Fruit fly (Drosophila melanogaster) whole organism, prepupa: ENCODE measurements around the gene CG15514.

Source experiments
- Blimp-1 ChIP-seq: fragments of 200-800 bp; sonication (Bioruptor generic); optimal IDR thresholded peaks from 3 replicates; lab custom pipeline; 2017; ENCODE audit warnings: missing biosample characterization, missing genetic modification characterization, mild to moderate bottlenecking, moderate library complexity, missing genetic modification reagents
- CG10631 ChIP-seq: fragments of 200-800 bp; sonication (Bioruptor generic); optimal IDR thresholded peaks from 2 replicates; lab custom pipeline; 2016; ENCODE audit warnings: missing biosample characterization, missing genetic modification characterization
- CG10669 ChIP-seq: fragments of 200-800 bp; sonication (Bioruptor generic); optimal IDR thresholded peaks from 3 replicates; lab custom pipeline; 2018; ENCODE audit warnings: missing biosample characterization, mild to moderate bottlenecking, missing genetic modification characterization, moderate library complexity
- CG11762 ChIP-seq: fragments of 200-800 bp; sonication (Bioruptor generic); optimal IDR thresholded peaks from 3 replicates; lab custom pipeline; 2016; ENCODE audit warnings: missing biosample characterization, missing genetic modification characterization; ENCODE audit not compliant: insufficient read depth
- CG11902 ChIP-seq: fragments of 200-800 bp; sonication (Bioruptor generic); optimal IDR thresholded peaks from 3 replicates; lab custom pipeline; 2016; ENCODE audit warnings: missing biosample characterization, missing genetic modification characterization
- CG15336 ChIP-seq: fragments of 200-800 bp; sonication (Bioruptor generic); IDR thresholded peaks from 2 replicates; pipeline ENCODE4 v1.3.6; 2022; ENCODE audit warnings: missing biosample characterization, missing genetic modification characterization
- CG1621 ChIP-seq: fragments of 200-800 bp; sonication (Bioruptor generic); optimal IDR thresholded peaks from 3 replicates; lab custom pipeline; 2018; ENCODE audit warnings: missing biosample characterization, mild to moderate bottlenecking, missing genetic modification characterization
- CG16779 ChIP-seq: fragments of 200-800 bp; sonication (Bioruptor generic); optimal IDR thresholded peaks from 3 replicates; lab custom pipeline; 2017; ENCODE audit warnings: missing biosample characterization, mild to moderate bottlenecking, missing genetic modification characterization
- CG3032 ChIP-seq: fragments of 200-800 bp; optimal IDR thresholded peaks from 2 replicates; lab custom pipeline; 2019; ENCODE audit warnings: missing biosample characterization, mild to moderate bottlenecking, missing genetic modification characterization, moderate library complexity
- CG31627 ChIP-seq: fragments of 200-800 bp; sonication (Bioruptor generic); optimal IDR thresholded peaks from 3 replicates; lab custom pipeline; 2016; ENCODE audit warnings: missing biosample characterization, missing genetic modification characterization
- CG34406 ChIP-seq: fragments of 200-800 bp; sonication (Bioruptor generic); optimal IDR thresholded peaks from 3 replicates; lab custom pipeline; 2016; ENCODE audit warnings: missing biosample characterization, missing genetic modification characterization
- CG6163 ChIP-seq: fragments of 200-800 bp; sonication (Bioruptor generic); IDR thresholded peaks from 3 replicates; pipeline ENCODE4 v1.3.6; 2022; ENCODE audit warnings: missing biosample characterization, missing genetic modification characterization
- CG6792 ChIP-seq: fragments of 200-800 bp; sonication (Bioruptor generic); optimal IDR thresholded peaks from 3 replicates; lab custom pipeline; 2016; ENCODE audit warnings: missing biosample characterization, missing genetic modification characterization
- CG6808 ChIP-seq: fragments of 200-800 bp; sonication (Bioruptor generic); optimal IDR thresholded peaks from 3 replicates; lab custom pipeline; 2017; ENCODE audit warnings: missing biosample characterization, missing genetic modification characterization, mild to moderate bottlenecking, moderate library complexity, missing genetic modification reagents
- CG7368 ChIP-seq: fragments of 200-800 bp; sonication (Bioruptor generic); optimal IDR thresholded peaks from 3 replicates; lab custom pipeline; 2016; ENCODE audit warnings: missing biosample characterization, missing genetic modification characterization
- CG8319 ChIP-seq: fragments of 200-800 bp; sonication (Bioruptor generic); optimal IDR thresholded peaks from 3 replicates; lab custom pipeline; 2016; ENCODE audit warnings: missing biosample characterization, missing genetic modification characterization
- CG9139 ChIP-seq: fragments of 200-800 bp; sonication (Bioruptor generic); optimal IDR thresholded peaks from 3 replicates; lab custom pipeline; 2017; ENCODE audit warnings: missing biosample characterization, mild to moderate bottlenecking, missing genetic modification characterization
- Eip93F ChIP-seq: fragments of 200-800 bp; sonication (Bioruptor generic); optimal IDR thresholded peaks from 2 replicates; lab custom pipeline; 2016; ENCODE audit warnings: missing biosample characterization, mild to moderate bottlenecking, missing genetic modification characterization
- Ets96B ChIP-seq: fragments of 200-800 bp; optimal IDR thresholded peaks from 2 replicates; lab custom pipeline; 2019; ENCODE audit warnings: missing biosample characterization, mild to moderate bottlenecking, missing genetic modification characterization, moderate library complexity
- Gug ChIP-seq: fragments of 200-800 bp; sonication (Bioruptor generic); IDR thresholded peaks from 2 replicates; pipeline ENCODE4 v1.3.6; 2022; ENCODE audit warnings: missing biosample characterization, missing genetic modification characterization
- Hr38 ChIP-seq: sonication (Bioruptor generic); optimal IDR thresholded peaks from 2 replicates; lab custom pipeline; 2016; ENCODE audit warnings: missing biosample characterization, missing genetic modification characterization
- Hr4 ChIP-seq: fragments of 200-800 bp; sonication (Bioruptor generic); optimal IDR thresholded peaks from 3 replicates; lab custom pipeline; 2016; ENCODE audit warnings: missing biosample characterization, missing genetic modification characterization
- Lpt ChIP-seq: fragments of 200-800 bp; sonication (Bioruptor generic); optimal IDR thresholded peaks from 3 replicates; lab custom pipeline; 2016; ENCODE audit warnings: missing biosample characterization, missing genetic modification characterization
- Met ChIP-seq: fragments of 200-800 bp; sonication (Bioruptor generic); optimal IDR thresholded peaks from 3 replicates; lab custom pipeline; 2016; ENCODE audit warnings: missing biosample characterization, missing genetic modification characterization
- OdsH ChIP-seq: fragments of 200-800 bp; sonication (Bioruptor generic); optimal IDR thresholded peaks from 3 replicates; lab custom pipeline; 2016; ENCODE audit warnings: missing biosample characterization, missing genetic modification characterization
- Smox ChIP-seq: fragments of 200-800 bp; sonication (Bioruptor generic); optimal IDR thresholded peaks from 3 replicates; lab custom pipeline; 2016; ENCODE audit warnings: missing biosample characterization, missing genetic modification characterization
- Sox102F ChIP-seq: fragments of 200-800 bp; sonication (Bioruptor generic); optimal IDR thresholded peaks from 2 replicates; lab custom pipeline; 2016; ENCODE audit warnings: missing biosample characterization, mild to moderate bottlenecking, missing genetic modification characterization
- Sox14 ChIP-seq: fragments of 200-800 bp; sonication (Bioruptor generic); optimal IDR thresholded peaks from 3 replicates; lab custom pipeline; 2016; ENCODE audit warnings: missing biosample characterization, missing genetic modification characterization
- Sox15 ChIP-seq: fragments of 200-800 bp; sonication (Bioruptor generic); optimal IDR thresholded peaks from 3 replicates; lab custom pipeline; 2016; ENCODE audit warnings: missing biosample characterization, missing genetic modification characterization
- achi ChIP-seq: fragments of 200-800 bp; sonication (Bioruptor generic); optimal IDR thresholded peaks from 3 replicates; lab custom pipeline; 2016; ENCODE audit warnings: missing biosample characterization, missing genetic modification characterization
- acj6 ChIP-seq: fragments of 200-800 bp; sonication (Bioruptor generic); optimal IDR thresholded peaks from 3 replicates; lab custom pipeline; 2016; ENCODE audit warnings: missing biosample characterization, missing genetic modification characterization
- dac ChIP-seq: fragments of 200-800 bp; sonication (Bioruptor generic); optimal IDR thresholded peaks from 2 replicates; lab custom pipeline; 2017; ENCODE audit warnings: missing biosample characterization, mild to moderate bottlenecking, missing genetic modification characterization
- dsx ChIP-seq: fragments of 200-800 bp; optimal IDR thresholded peaks from 3 replicates; lab custom pipeline; 2019; ENCODE audit warnings: missing biosample characterization, mild to moderate bottlenecking, missing genetic modification characterization, moderate library complexity; ENCODE audit not compliant: poor library complexity, severe bottlenecking
- eg ChIP-seq: fragments of 200-800 bp; sonication (Bioruptor generic); IDR thresholded peaks from 3 replicates; pipeline ENCODE4 v1.3.6; 2022; ENCODE audit warnings: missing biosample characterization, missing genetic modification characterization
- esn ChIP-seq: fragments of 200-800 bp; sonication (Bioruptor generic); optimal IDR thresholded peaks from 2 replicates; lab custom pipeline; 2016; ENCODE audit warnings: missing biosample characterization, mild to moderate bottlenecking, missing genetic modification characterization, moderate library complexity
- fd59A ChIP-seq: fragments of 200-800 bp; sonication (Bioruptor generic); optimal IDR thresholded peaks from 2 replicates; lab custom pipeline; 2017; ENCODE audit warnings: missing biosample characterization, mild to moderate bottlenecking, missing genetic modification characterization, missing genetic modification reagents
- fd85E ChIP-seq: fragments of 200-800 bp; sonication (Bioruptor generic); optimal IDR thresholded peaks from 3 replicates; lab custom pipeline; 2016; ENCODE audit warnings: missing biosample characterization, missing genetic modification characterization
- fkh ChIP-seq: fragments of 200-800 bp; sonication (Bioruptor generic); optimal IDR thresholded peaks from 3 replicates; lab custom pipeline; 2017; ENCODE audit warnings: missing biosample characterization, mild to moderate bottlenecking, missing genetic modification characterization, moderate library complexity
- net ChIP-seq: fragments of 200-800 bp; sonication (Bioruptor generic); optimal IDR thresholded peaks from 3 replicates; lab custom pipeline; 2016; ENCODE audit warnings: missing biosample characterization, missing genetic modification characterization
- spab ChIP-seq: fragments of 200-800 bp; sonication (Bioruptor generic); optimal IDR thresholded peaks from 2 replicates; lab custom pipeline; 2017; ENCODE audit warnings: missing biosample characterization, mild to moderate bottlenecking, missing genetic modification characterization, missing genetic modification reagents
- ss ChIP-seq, 2 experiments: fragments of 200-800 bp; sonication (Bioruptor generic); optimal IDR thresholded peaks; 2 replicates in 1 of 2; 3 replicates in 1 of 2; lab custom pipeline; 2017 to 2018; ENCODE audit warnings: mild to moderate bottlenecking in 2 of 2, missing biosample characterization in 2 of 2, missing genetic modification characterization in 2 of 2, moderate library complexity in 1 of 2
- svp ChIP-seq: fragments of 200-800 bp; sonication (Bioruptor generic); peaks from one replicate; lab custom pipeline; 2016; ENCODE audit warnings: missing biosample characterization, missing genetic modification characterization
- topi ChIP-seq: fragments of 200-800 bp; sonication (Bioruptor generic); optimal IDR thresholded peaks from 3 replicates; lab custom pipeline; 2016; ENCODE audit warnings: missing biosample characterization, missing genetic modification characterization
- vri ChIP-seq: fragments of 200-800 bp; sonication (Bioruptor generic); optimal IDR thresholded peaks from 3 replicates; lab custom pipeline; 2016; ENCODE audit warnings: missing biosample characterization, mild to moderate bottlenecking, missing genetic modification characterization

Gene CG15514

DNA sequence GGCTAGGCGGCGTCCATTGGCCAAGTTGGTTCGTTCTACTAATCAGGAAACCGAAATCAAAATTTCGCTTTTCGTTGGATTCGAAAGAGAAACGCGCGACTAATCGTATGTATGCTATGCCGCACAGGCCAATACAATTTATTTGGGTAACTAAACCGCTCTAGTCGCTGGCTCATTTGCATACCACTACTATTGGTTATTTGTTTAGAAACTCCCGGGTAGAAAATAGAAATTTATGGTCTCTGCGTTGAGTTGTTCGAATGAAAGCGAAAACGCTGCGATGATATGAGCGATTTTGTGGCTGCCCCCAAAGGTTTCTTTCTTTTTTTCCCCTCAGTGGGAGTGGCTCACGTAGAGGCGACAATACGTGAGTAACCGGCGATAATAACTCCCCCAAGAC, 31.7 kb upstream of the CG15514 start:
- no peak for TF ChIP-seq CG6808 (GFP tag; lab: Kevin White, UChicago)
- no peak for TF ChIP-seq Met (GFP tag; lab: Kevin White, UChicago)
- no peak for TF ChIP-seq Hr38 (GFP tag; lab: Kevin White, UChicago)
- no peak for TF ChIP-seq achi (GFP tag; lab: Kevin White, UChicago)

- peak; percentile 76 for TF ChIP-seq fkh (GFP tag; lab: Kevin White, UChicago)
- no peak for TF ChIP-seq dsx (GFP tag; lab: Kevin White, UChicago)
- no peak for TF ChIP-seq Eip93F (GFP tag; lab: Kevin White, UChicago)
- no peak for TF ChIP-seq vri
Measured at dm6 chr3R:29891183-29891582, 29.9 kb upstream of the CG15514 start.

- TF ChIP-seq eg (GFP tag; lab: Robert Waterston, UW) (no peak), Gug (GFP tag; lab: Robert Waterston, UW) (no peak), ss (GFP tag; optimal IDR thresholded peaks at IDR 0.05; lab: Kevin White, UChicago) (peak in 1 of 2 experiments; percentile 22), CG11902 (GFP tag; lab: Kevin White, UChicago) (no peak)
Measured at dm6 chr3R:29880306-29880705, 19.0 kb upstream of the CG15514 start.

DNA sequence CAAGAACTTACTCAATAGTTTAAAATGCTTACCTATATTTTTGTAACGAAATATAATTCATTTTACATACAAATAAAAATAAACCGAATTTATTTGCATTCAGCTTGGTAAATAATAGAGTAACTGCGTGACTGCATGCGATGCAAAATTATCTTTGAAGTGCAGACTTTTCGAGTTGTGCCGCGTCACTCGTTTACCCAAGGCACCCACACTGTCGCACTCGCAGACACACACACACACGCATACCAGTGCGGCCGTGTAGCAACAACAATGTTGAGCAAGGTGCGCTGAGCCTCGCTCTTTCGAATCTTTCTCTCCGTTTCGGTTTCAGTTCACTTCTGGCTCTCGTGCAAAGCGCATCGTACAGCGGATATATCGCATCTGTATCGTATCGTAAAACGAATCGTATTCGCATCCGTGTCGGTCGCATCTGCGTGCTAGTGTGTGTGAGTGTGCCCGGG, 15.5 kb upstream of the CG15514 start, which contains the start of gene CG31038:
Gene CG31038, plus strand, starts transcription at position 327 of the 461 bp plus-strand sequence.
- TF ChIP-seq Blimp-1 (GFP tag; lab: Kevin White, UChicago) (peak; percentile 18), esn (peak; percentile 68), CG6163 (GFP tag; lab: Robert Waterston, UW) (peak; percentile 69), Sox14 (GFP tag; lab: Kevin White, UChicago) (peak; percentile 32), CG10669 (GFP tag; lab: Kevin White, UChicago) (peak; percentile 51), CG8319 (GFP tag; lab: Kevin White, UChicago) (peak; percentile 19), CG6808 (GFP tag; lab: Kevin White, UChicago) (peak; percentile 55), Smox (GFP tag; lab: Kevin White, UChicago) (peak; percentile 66), vri (peak; percentile 48), Eip93F (GFP tag; lab: Kevin White, UChicago) (no peak), fd59A (GFP tag; lab: Kevin White, UChicago) (peak; percentile 33), Hr4 (peak; percentile 63), Lpt (GFP tag; lab: Kevin White, UChicago) (peak; percentile 67), acj6 (GFP tag; lab: Kevin White, UChicago) (peak; percentile 39), CG6792 (no peak), fd85E (GFP tag; lab: Kevin White, UChicago) (no peak), Met (GFP tag; lab: Kevin White, UChicago) (peak; percentile 69), CG15336 (GFP tag; lab: Robert Waterston, UW) (peak; percentile 63; the same call in 1 of the 2 replicates), CG31627 (GFP tag; lab: Kevin White, UChicago) (peak; percentile 1), CG11762 (no peak), CG9139 (peak; percentile 65), dac (GFP tag; lab: Kevin White, UChicago) (no peak), Gug (GFP tag; lab: Robert Waterston, UW) (no peak), CG16779 (tag; lab: Kevin White, UChicago) (peak; percentile 39), achi (GFP tag; lab: Kevin White, UChicago) (peak; percentile 39), CG34406 (GFP tag; lab: Kevin White, UChicago) (peak; percentile 30), CG7368 (no peak), CG1621 (tag; lab: Kevin White, UChicago) (peak; percentile 40), Hr38 (GFP tag; lab: Kevin White, UChicago) (no peak), Sox102F (GFP tag; lab: Kevin White, UChicago) (peak; percentile 35), OdsH (peak; percentile 54), eg (GFP tag; lab: Robert Waterston, UW) (peak; percentile 70; the same call in 2 of the 3 replicates), topi (GFP tag; lab: Kevin White, UChicago) (peak; percentile 44), CG3032 (tag; lab: Kevin White, UChicago) (peak; percentile 22), net (GFP tag; lab: Kevin White, UChicago) (peak; percentile 60), spab (GFP tag; lab: Kevin White, UChicago) (peak; percentile 28), Ets96B (tag; lab: Kevin White, UChicago) (peak; percentile 43), svp (GFP tag; lab: Kevin White, UChicago) (peak; percentile 74), CG10631 (GFP tag; lab: Kevin White, UChicago) (peak; percentile 36), Sox15 (GFP tag; lab: Kevin White, UChicago) (no peak), CG11902 (GFP tag; lab: Kevin White, UChicago) (no peak)
